Fruit fly (Drosophila melanogaster) whole organism, pupa: ENCODE measurements around the gene CG7884.

Experiments
- CG10348 ChIP-seq: fragments of 200-800 bp; sonication (Bioruptor generic); IDR thresholded peaks from 2 replicates; pipeline ENCODE4 v1.3.6; 2022; ENCODE audit warnings: missing biosample characterization, missing genetic modification characterization
- CG12605 ChIP-seq: fragments of 200-800 bp; sonication (Bioruptor generic); IDR thresholded peaks from 2 replicates; pipeline ENCODE4 v1.3.6; 2022; ENCODE audit warnings: missing biosample characterization, missing genetic modification characterization
- CG13204 ChIP-seq: fragments of 200-800 bp; sonication (Bioruptor generic); optimal IDR thresholded peaks from 2 replicates; lab custom pipeline; 2018; ENCODE audit warnings: missing biosample characterization, mild to moderate bottlenecking, missing genetic modification characterization, moderate library complexity
- CG14655 ChIP-seq: fragments of 200-800 bp; sonication (Bioruptor generic); optimal IDR thresholded peaks from 3 replicates; lab custom pipeline; 2017; ENCODE audit warnings: mild to moderate bottlenecking, missing biosample characterization, missing genetic modification reagents, missing genetic modification characterization
- CG15710 ChIP-seq: fragments of 200-800 bp; sonication (Bioruptor generic); optimal IDR thresholded peaks from 2 replicates; lab custom pipeline; 2018; ENCODE audit warnings: missing biosample characterization, mild to moderate bottlenecking, missing genetic modification characterization, moderate library complexity
- CG17806 ChIP-seq: fragments of 200-800 bp; sonication (Bioruptor generic); optimal IDR thresholded peaks from 2 replicates; lab custom pipeline; 2018; ENCODE audit warnings: missing biosample characterization, mild to moderate bottlenecking, missing genetic modification characterization, moderate library complexity
- CG32121 ChIP-seq: fragments of 200-800 bp; sonication (Bioruptor generic); IDR thresholded peaks from 2 replicates; pipeline ENCODE4 v1.3.6; 2022; ENCODE audit warnings: missing biosample characterization, missing genetic modification characterization
- CG34367 ChIP-seq: fragments of 200-800 bp; sonication (Bioruptor generic); optimal IDR thresholded peaks from 2 replicates; lab custom pipeline; 2018; ENCODE audit warnings: missing biosample characterization, mild to moderate bottlenecking, missing genetic modification characterization
- CG4496 ChIP-seq: fragments of 200-800 bp; sonication (Bioruptor generic); IDR thresholded peaks from 3 replicates; pipeline ENCODE4 v1.3.6; 2022; ENCODE audit warnings: missing biosample characterization, missing genetic modification characterization
- CG8159 ChIP-seq: fragments of 200-800 bp; sonication (Bioruptor generic); optimal IDR thresholded peaks from 3 replicates; lab custom pipeline; 2018; ENCODE audit warnings: missing biosample characterization, mild to moderate bottlenecking, missing genetic modification characterization, moderate library complexity
- CG8301 ChIP-seq: fragments of 200-800 bp; sonication (Bioruptor generic); optimal IDR thresholded peaks from 2 replicates; lab custom pipeline; 2018; ENCODE audit warnings: missing biosample characterization, mild to moderate bottlenecking, missing genetic modification characterization
- CG9948 ChIP-seq: fragments of 200-800 bp; sonication (Bioruptor generic); optimal IDR thresholded peaks from 2 replicates; lab custom pipeline; 2018; ENCODE audit warnings: missing biosample characterization, mild to moderate bottlenecking, missing genetic modification characterization, moderate library complexity
- D1 ChIP-seq: fragments of 200-800 bp; sonication (Bioruptor generic); optimal IDR thresholded peaks from 2 replicates; lab custom pipeline; 2018; ENCODE audit warnings: missing biosample characterization, mild to moderate bottlenecking, missing genetic modification characterization, moderate library complexity
- EcR ChIP-seq: fragments of 200-800 bp; sonication (Bioruptor generic); optimal IDR thresholded peaks from 3 replicates; lab custom pipeline; 2019; ENCODE audit warnings: missing biosample characterization, missing genetic modification characterization, mild to moderate bottlenecking, moderate library complexity, missing genetic modification reagents
- Ets98B ChIP-seq: fragments of 200-800 bp; sonication (Bioruptor generic); IDR thresholded peaks from 2 replicates; pipeline ENCODE4 v1.3.6; 2022; ENCODE audit warnings: missing biosample characterization, missing genetic modification characterization
- Pif1A ChIP-seq: fragments of 200-800 bp; sonication (Bioruptor generic); optimal IDR thresholded peaks from 3 replicates; lab custom pipeline; 2016; ENCODE audit warnings: missing biosample characterization, missing genetic modification characterization
- Pif1B ChIP-seq: fragments of 200-800 bp; sonication (Bioruptor generic); optimal IDR thresholded peaks from 3 replicates; lab custom pipeline; 2016; ENCODE audit warnings: missing biosample characterization, missing genetic modification characterization
- Snoo ChIP-seq: fragments of 200-800 bp; sonication (Bioruptor generic); optimal IDR thresholded peaks from 3 replicates; lab custom pipeline; 2017; ENCODE audit warnings: missing biosample characterization, mild to moderate bottlenecking, missing genetic modification characterization, inconsistent platforms
- fd96Ca ChIP-seq: fragments of 200-800 bp; sonication (Bioruptor generic); IDR thresholded peaks from 3 replicates; pipeline ENCODE4 v1.3.6; 2022; ENCODE audit warnings: missing biosample characterization, missing genetic modification characterization
- gl ChIP-seq: fragments of 200-800 bp; sonication (Bioruptor generic); optimal IDR thresholded peaks from 2 replicates; lab custom pipeline; 2018; ENCODE audit warnings: missing biosample characterization, mild to moderate bottlenecking, missing genetic modification characterization
- rn ChIP-seq: fragments of 200-800 bp; sonication (Bioruptor generic); IDR thresholded peaks from 2 replicates; pipeline ENCODE4 v1.3.6; 2022; ENCODE audit warnings: missing biosample characterization, missing genetic modification characterization

Gene CG7884

DNA sequence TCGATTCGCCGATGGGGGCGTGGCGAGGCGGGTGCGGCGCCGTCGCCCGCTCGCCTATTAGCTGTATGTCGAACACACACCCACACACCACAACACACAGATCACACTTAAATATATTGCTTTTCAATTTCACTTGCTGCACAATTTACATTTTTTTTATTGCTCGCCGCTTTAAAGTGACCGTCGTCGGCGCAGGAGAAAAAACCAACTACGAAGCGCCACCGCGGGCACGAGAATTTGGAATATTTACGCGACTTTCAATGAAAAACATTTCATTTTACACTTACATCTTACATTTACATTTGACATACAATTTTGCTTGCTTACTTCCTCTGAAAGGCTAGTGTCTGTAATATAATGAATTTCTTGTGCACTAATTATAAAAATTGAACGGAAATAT is 40.6 kb downstream of the CG7884 start, which contains the start of gene rictor:
Gene rictor (minus strand): TSS at position 170 of the 400 bp plus-strand sequence.
- TF ChIP-seq gl (tag; lab: Kevin White, UChicago) (no peak), CG17806 (tag; lab: Kevin White, UChicago) (no peak), CG8159 (tag; lab: Kevin White, UChicago) (no peak), CG8301 (tag; lab: Kevin White, UChicago) (no peak), CG34367 (tag; lab: Kevin White, UChicago) (no peak), CG13204 (GFP tag; lab: Kevin White, UChicago) (no peak), CG9948 (no peak), EcR (no peak), Ets98B (no peak), CG12605 (no peak), CG4496 (no peak), CG10348 (GFP tag; lab: Robert Waterston, UW) (no peak), Snoo (tag; lab: Kevin White, UChicago) (no peak), fd96Ca (GFP tag; lab: Robert Waterston, UW) (no peak), CG14655 (GFP tag; lab: Kevin White, UChicago) (no peak), D1 (no peak), CG15710 (tag; lab: Kevin White, UChicago) (no peak)

- TF ChIP-seq Snoo (tag; lab: Kevin White, UChicago) (no peak), CG10348 (GFP tag; lab: Robert Waterston, UW) (no peak), Pif1B (GFP tag; lab: Kevin White, UChicago) (no peak), Pif1A (no peak), Ets98B (0 out of 2 replicates have a peak, but pooled peaks have one; percentile 22), EcR (peak; percentile 16), CG32121 (GFP tag; lab: Robert Waterston, UW) (0 out of 2 replicates have a peak, but pooled peaks have one; percentile 32)
These were observed 41.2 kb downstream of the CG7884 start, which contains the start of gene Vav for dm6 chrX:19261528-19262102. Gene Vav (plus strand): TSS chrX:19261820.

- TF ChIP-seq Snoo (tag; lab: Kevin White, UChicago) (no peak), CG9948 (no peak), Pif1A (no peak), CG12605 (no peak), CG15710 (tag; lab: Kevin White, UChicago) (no peak), CG17806 (tag; lab: Kevin White, UChicago) (peak; percentile 33), D1 (no peak), Ets98B (peak; percentile 42), CG13204 (GFP tag; lab: Kevin White, UChicago) (no peak), fd96Ca (GFP tag; lab: Robert Waterston, UW) (no peak), CG10348 (GFP tag; lab: Robert Waterston, UW) (no peak), EcR (no peak), CG32121 (GFP tag; lab: Robert Waterston, UW) (peak; percentile 33; the same call in 1 of the 2 replicates), gl (tag; lab: Kevin White, UChicago) (no peak), CG14655 (GFP tag; lab: Kevin White, UChicago) (no peak), Pif1B (GFP tag; lab: Kevin White, UChicago) (no peak), CG4496 (no peak), CG8159 (tag; lab: Kevin White, UChicago) (no peak), rn (GFP tag; lab: Robert Waterston, UW) (no peak), CG8301 (tag; lab: Kevin White, UChicago) (peak; percentile 30), CG34367 (tag; lab: Kevin White, UChicago) (no peak)
- TF ChIP-seq, all 21 proteins: peak for 4
These were observed 42.1 kb downstream of the CG7884 start for dm6 chrX:19262553-19262952.

dm6 chrX:19264396-19264795 is 44.0 kb downstream of the CG7884 start:
- no peak for TF ChIP-seq CG8159 (tag; lab: Kevin White, UChicago)
- no peak for TF ChIP-seq fd96Ca (GFP tag; lab: Robert Waterston, UW)
- TF ChIP-seq CG10348 (GFP tag; lab: Robert Waterston, UW): no peak
- no peak for TF ChIP-seq CG34367 (tag; lab: Kevin White, UChicago)
- no peak for TF ChIP-seq CG13204 (GFP tag; lab: Kevin White, UChicago)
- TF ChIP-seq CG32121 (GFP tag; lab: Robert Waterston, UW): no peak
- TF ChIP-seq CG12605: no peak
- TF ChIP-seq CG14655 (GFP tag; lab: Kevin White, UChicago): no peak
- no peak for TF ChIP-seq D1
- no peak for TF ChIP-seq CG4496
- no peak for TF ChIP-seq gl (tag; lab: Kevin White, UChicago)
- no peak for TF ChIP-seq rn (GFP tag; lab: Robert Waterston, UW)
- TF ChIP-seq Pif1A: no peak
- no peak for TF ChIP-seq Snoo (tag; lab: Kevin White, UChicago)
- TF ChIP-seq CG9948: no peak
- TF ChIP-seq CG17806 (tag; lab: Kevin White, UChicago): no peak
- TF ChIP-seq EcR: no peak

dm6 chrX:19265802-19266479 is 45.5 kb downstream of the CG7884 start:
- TF ChIP-seq CG10348 (GFP tag; lab: Robert Waterston, UW): no peak
- peak; percentile 61 for TF ChIP-seq EcR
- TF ChIP-seq CG13204 (GFP tag; lab: Kevin White, UChicago): peak; percentile 50
- TF ChIP-seq, all 21 proteins: peak for 2
